Fruit fly (Drosophila melanogaster): Measurements from ENCODE around the gene Nf-YC.

DNA sequence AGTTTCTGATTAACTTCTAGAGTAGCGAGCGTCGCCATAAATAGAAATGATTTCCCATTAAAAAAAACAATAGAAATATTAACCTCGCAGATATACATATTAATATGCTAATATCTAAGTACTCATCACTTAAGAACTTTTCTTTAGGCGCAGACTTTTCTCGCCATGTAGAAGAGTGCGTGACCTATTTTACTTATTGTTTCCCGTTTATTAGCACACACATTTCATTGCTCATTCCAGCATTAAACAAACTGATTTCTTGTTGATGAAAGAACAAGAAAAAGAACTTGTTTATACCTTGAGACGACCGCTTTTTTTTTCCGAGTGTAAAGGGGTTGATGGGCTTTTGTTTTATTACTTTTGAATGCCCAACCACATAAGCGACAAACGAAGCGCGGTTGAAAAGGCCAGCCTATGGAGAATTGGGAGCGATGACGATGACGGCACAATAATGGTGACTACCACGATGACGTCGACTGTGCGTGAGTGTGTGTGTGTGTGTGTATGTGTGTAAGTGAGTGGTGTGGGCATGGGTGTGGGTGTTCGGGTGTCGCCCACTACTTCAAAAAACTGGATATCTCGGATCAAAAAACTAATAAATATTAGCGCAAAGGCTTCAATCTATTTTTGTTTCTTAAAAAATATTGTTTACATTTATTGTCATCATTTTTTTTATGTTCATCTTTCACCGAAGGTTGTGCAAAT, 24.6 kb downstream of the Nf-YC start:
- no peak for TF ChIP-seq CTCF (optimal IDR thresholded peaks at IDR 0.05)
- no peak for TF ChIP-seq CG8478 (optimal IDR thresholded peaks at IDR 0.05)
